Fruit fly (Drosophila melanogaster) whole organism, pupa: ENCODE data around the gene vvl.
A peak's percentile ranks its signal among the peaks of the same experiment; 100 is the strongest.

Source experiments
- CG10348 ChIP-seq: fragments of 200-800 bp; sonication (Bioruptor generic); IDR thresholded peaks from 2 replicates; pipeline ENCODE4 v1.3.6; 2022; ENCODE audit warnings: missing biosample characterization, missing genetic modification characterization
- CG12605 ChIP-seq: fragments of 200-800 bp; sonication (Bioruptor generic); IDR thresholded peaks from 2 replicates; pipeline ENCODE4 v1.3.6; 2022; ENCODE audit warnings: missing biosample characterization, missing genetic modification characterization
- CG13204 ChIP-seq: fragments of 200-800 bp; sonication (Bioruptor generic); optimal IDR thresholded peaks from 2 replicates; lab custom pipeline; 2018; ENCODE audit warnings: missing biosample characterization, mild to moderate bottlenecking, missing genetic modification characterization, moderate library complexity
- CG14655 ChIP-seq: fragments of 200-800 bp; sonication (Bioruptor generic); optimal IDR thresholded peaks from 3 replicates; lab custom pipeline; 2017; ENCODE audit warnings: mild to moderate bottlenecking, missing biosample characterization, missing genetic modification reagents, missing genetic modification characterization
- CG15710 ChIP-seq: fragments of 200-800 bp; sonication (Bioruptor generic); optimal IDR thresholded peaks from 2 replicates; lab custom pipeline; 2018; ENCODE audit warnings: missing biosample characterization, mild to moderate bottlenecking, missing genetic modification characterization, moderate library complexity
- CG17806 ChIP-seq: fragments of 200-800 bp; sonication (Bioruptor generic); optimal IDR thresholded peaks from 2 replicates; lab custom pipeline; 2018; ENCODE audit warnings: missing biosample characterization, mild to moderate bottlenecking, missing genetic modification characterization, moderate library complexity
- CG32121 ChIP-seq: fragments of 200-800 bp; sonication (Bioruptor generic); IDR thresholded peaks from 2 replicates; pipeline ENCODE4 v1.3.6; 2022; ENCODE audit warnings: missing biosample characterization, missing genetic modification characterization
- CG34367 ChIP-seq: fragments of 200-800 bp; sonication (Bioruptor generic); optimal IDR thresholded peaks from 2 replicates; lab custom pipeline; 2018; ENCODE audit warnings: missing biosample characterization, mild to moderate bottlenecking, missing genetic modification characterization
- CG4496 ChIP-seq: fragments of 200-800 bp; sonication (Bioruptor generic); IDR thresholded peaks from 3 replicates; pipeline ENCODE4 v1.3.6; 2022; ENCODE audit warnings: missing biosample characterization, missing genetic modification characterization
- CG8159 ChIP-seq: fragments of 200-800 bp; sonication (Bioruptor generic); optimal IDR thresholded peaks from 3 replicates; lab custom pipeline; 2018; ENCODE audit warnings: missing biosample characterization, mild to moderate bottlenecking, missing genetic modification characterization, moderate library complexity
- CG8301 ChIP-seq: fragments of 200-800 bp; sonication (Bioruptor generic); optimal IDR thresholded peaks from 2 replicates; lab custom pipeline; 2018; ENCODE audit warnings: missing biosample characterization, mild to moderate bottlenecking, missing genetic modification characterization
- CG9948 ChIP-seq: fragments of 200-800 bp; sonication (Bioruptor generic); optimal IDR thresholded peaks from 2 replicates; lab custom pipeline; 2018; ENCODE audit warnings: missing biosample characterization, mild to moderate bottlenecking, missing genetic modification characterization, moderate library complexity
- D1 ChIP-seq: fragments of 200-800 bp; sonication (Bioruptor generic); optimal IDR thresholded peaks from 2 replicates; lab custom pipeline; 2018; ENCODE audit warnings: missing biosample characterization, mild to moderate bottlenecking, missing genetic modification characterization, moderate library complexity
- EcR ChIP-seq: fragments of 200-800 bp; sonication (Bioruptor generic); optimal IDR thresholded peaks from 3 replicates; lab custom pipeline; 2019; ENCODE audit warnings: missing biosample characterization, missing genetic modification characterization, mild to moderate bottlenecking, moderate library complexity, missing genetic modification reagents
- Ets98B ChIP-seq: fragments of 200-800 bp; sonication (Bioruptor generic); IDR thresholded peaks from 2 replicates; pipeline ENCODE4 v1.3.6; 2022; ENCODE audit warnings: missing biosample characterization, missing genetic modification characterization
- Pif1A ChIP-seq: fragments of 200-800 bp; sonication (Bioruptor generic); optimal IDR thresholded peaks from 3 replicates; lab custom pipeline; 2016; ENCODE audit warnings: missing biosample characterization, missing genetic modification characterization
- Pif1B ChIP-seq: fragments of 200-800 bp; sonication (Bioruptor generic); optimal IDR thresholded peaks from 3 replicates; lab custom pipeline; 2016; ENCODE audit warnings: missing biosample characterization, missing genetic modification characterization
- Snoo ChIP-seq: fragments of 200-800 bp; sonication (Bioruptor generic); optimal IDR thresholded peaks from 3 replicates; lab custom pipeline; 2017; ENCODE audit warnings: missing biosample characterization, mild to moderate bottlenecking, missing genetic modification characterization, inconsistent platforms
- fd96Ca ChIP-seq: fragments of 200-800 bp; sonication (Bioruptor generic); IDR thresholded peaks from 3 replicates; pipeline ENCODE4 v1.3.6; 2022; ENCODE audit warnings: missing biosample characterization, missing genetic modification characterization
- gl ChIP-seq: fragments of 200-800 bp; sonication (Bioruptor generic); optimal IDR thresholded peaks from 2 replicates; lab custom pipeline; 2018; ENCODE audit warnings: missing biosample characterization, mild to moderate bottlenecking, missing genetic modification characterization
- rn ChIP-seq: fragments of 200-800 bp; sonication (Bioruptor generic); IDR thresholded peaks from 2 replicates; pipeline ENCODE4 v1.3.6; 2022; ENCODE audit warnings: missing biosample characterization, missing genetic modification characterization

The vvl gene

dm6 chr3L:6797395-6798006 lies 7.5 kb downstream of the vvl start:
- no peak for TF ChIP-seq CG34367
- no peak for TF ChIP-seq Snoo (tag; lab: Kevin White, UChicago)
- no peak for TF ChIP-seq CG8301 (tag; lab: Kevin White, UChicago)
- peak; percentile 32 for TF ChIP-seq CG15710
- TF ChIP-seq fd96Ca, result no peak
- TF ChIP-seq CG14655, result peak; percentile 40
- TF ChIP-seq CG8159 (tag; lab: Kevin White, UChicago), result peak; percentile 32
- no peak for TF ChIP-seq CG12605 (GFP tag; lab: Robert Waterston, UW)
- no peak for TF ChIP-seq gl (tag; lab: Kevin White, UChicago)
- TF ChIP-seq D1 (tag; lab: Kevin White, UChicago), result no peak
- TF ChIP-seq Ets98B, result no peak
- TF ChIP-seq rn (GFP tag; lab: Robert Waterston, UW), result no peak
- TF ChIP-seq Pif1A (GFP tag; lab: Kevin White, UChicago), result no peak
- no peak for TF ChIP-seq CG32121 (GFP tag; lab: Robert Waterston, UW)
- peak; percentile 40; the same call in 1 of the 3 replicates for TF ChIP-seq CG4496 (GFP tag; lab: Robert Waterston, UW)
- no peak for TF ChIP-seq CG13204
- no peak for TF ChIP-seq EcR (GFP tag; lab: Kevin White, UChicago)
- TF ChIP-seq CG17806 (tag; lab: Kevin White, UChicago), result no peak
- TF ChIP-seq Pif1B (GFP tag; lab: Kevin White, UChicago), result no peak
- no peak for TF ChIP-seq CG9948 (tag; lab: Kevin White, UChicago)
- TF ChIP-seq CG10348 (GFP tag; lab: Robert Waterston, UW), result no peak

- TF ChIP-seq CG9948 (tag; lab: Kevin White, UChicago) (peak; percentile 63), CG14655 (peak; percentile 64), CG8301 (tag; lab: Kevin White, UChicago) (peak; percentile 59), rn (GFP tag; lab: Robert Waterston, UW) (peak; percentile 31; the same call in 1 of the 2 replicates), EcR (GFP tag; lab: Kevin White, UChicago) (no peak), CG10348 (GFP tag; lab: Robert Waterston, UW) (no peak), Ets98B (peak; percentile 47; the same call in 1 of the 2 replicates), gl (tag; lab: Kevin White, UChicago) (no peak), CG17806 (tag; lab: Kevin White, UChicago) (peak; percentile 55), CG13204 (no peak), CG8159 (tag; lab: Kevin White, UChicago) (peak; percentile 49), fd96Ca (peak; percentile 66; the same call in 2 of the 3 replicates), Snoo (tag; lab: Kevin White, UChicago) (no peak), D1 (tag; lab: Kevin White, UChicago) (no peak), CG4496 (GFP tag; lab: Robert Waterston, UW) (peak; percentile 77), Pif1A (GFP tag; lab: Kevin White, UChicago) (peak; percentile 25), CG12605 (GFP tag; lab: Robert Waterston, UW) (peak; percentile 51), CG34367 (no peak), CG15710 (peak; percentile 31), CG32121 (GFP tag; lab: Robert Waterston, UW) (peak; percentile 63), Pif1B (GFP tag; lab: Kevin White, UChicago) (no peak)
- TF ChIP-seq, all 21 proteins: peak for 13
Observed at dm6 chr3L:6799550-6799949, 9.6 kb downstream of the vvl start.

DNA sequence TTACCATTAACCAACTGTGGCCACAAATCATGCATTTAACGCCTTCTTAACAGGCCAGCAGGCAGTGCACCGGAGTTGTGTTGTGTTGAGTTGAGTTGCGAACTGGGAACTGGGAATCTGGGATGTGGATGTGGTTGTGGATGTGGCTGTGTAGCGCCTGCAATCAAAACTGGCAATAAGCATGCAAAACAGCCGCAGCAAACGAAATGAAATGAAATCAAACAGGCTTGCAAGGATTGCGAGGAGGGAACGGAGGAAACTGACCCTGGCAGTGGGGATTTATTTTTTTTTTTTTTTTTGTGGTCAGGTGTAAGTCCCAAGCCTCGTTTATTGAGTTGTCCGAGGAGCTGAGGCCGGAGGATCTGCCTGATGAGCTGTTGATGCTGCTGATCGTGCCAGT lies 12.6 kb downstream of the vvl start:
- TF ChIP-seq EcR (GFP tag; lab: Kevin White, UChicago), result peak; percentile 52
- TF ChIP-seq CG4496 (GFP tag; lab: Robert Waterston, UW), result no peak

DNA sequence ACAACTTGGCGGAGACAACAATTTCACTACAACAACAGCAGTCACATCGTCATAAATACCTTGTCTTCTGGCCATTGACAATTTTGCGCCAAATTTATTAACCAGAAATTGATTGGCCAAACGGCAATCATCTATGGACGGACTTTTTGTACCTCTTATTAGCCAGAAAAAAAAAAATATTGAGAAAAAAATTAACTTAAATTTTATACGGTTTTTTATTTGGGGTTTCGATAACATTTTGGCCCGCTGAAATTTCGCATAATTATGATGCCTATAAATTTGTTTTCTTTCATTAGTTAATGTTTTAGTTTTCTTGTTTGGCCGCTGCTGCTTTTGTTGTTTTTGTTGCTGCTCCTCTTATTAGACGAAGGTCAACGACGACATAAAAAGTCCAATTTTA lies 14.1 kb downstream of the vvl start:
- TF ChIP-seq CG9948 (tag; lab: Kevin White, UChicago) (no peak), gl (tag; lab: Kevin White, UChicago) (no peak), Ets98B (no peak), Snoo (tag; lab: Kevin White, UChicago) (no peak), Pif1B (GFP tag; lab: Kevin White, UChicago) (no peak), CG34367 (no peak), EcR (GFP tag; lab: Kevin White, UChicago) (no peak), CG8159 (tag; lab: Kevin White, UChicago) (no peak), fd96Ca (no peak), CG4496 (GFP tag; lab: Robert Waterston, UW) (no peak), CG12605 (GFP tag; lab: Robert Waterston, UW) (no peak), D1 (tag; lab: Kevin White, UChicago) (no peak), CG32121 (GFP tag; lab: Robert Waterston, UW) (no peak)
- TF ChIP-seq, all 21 proteins: peak for 0

DNA sequence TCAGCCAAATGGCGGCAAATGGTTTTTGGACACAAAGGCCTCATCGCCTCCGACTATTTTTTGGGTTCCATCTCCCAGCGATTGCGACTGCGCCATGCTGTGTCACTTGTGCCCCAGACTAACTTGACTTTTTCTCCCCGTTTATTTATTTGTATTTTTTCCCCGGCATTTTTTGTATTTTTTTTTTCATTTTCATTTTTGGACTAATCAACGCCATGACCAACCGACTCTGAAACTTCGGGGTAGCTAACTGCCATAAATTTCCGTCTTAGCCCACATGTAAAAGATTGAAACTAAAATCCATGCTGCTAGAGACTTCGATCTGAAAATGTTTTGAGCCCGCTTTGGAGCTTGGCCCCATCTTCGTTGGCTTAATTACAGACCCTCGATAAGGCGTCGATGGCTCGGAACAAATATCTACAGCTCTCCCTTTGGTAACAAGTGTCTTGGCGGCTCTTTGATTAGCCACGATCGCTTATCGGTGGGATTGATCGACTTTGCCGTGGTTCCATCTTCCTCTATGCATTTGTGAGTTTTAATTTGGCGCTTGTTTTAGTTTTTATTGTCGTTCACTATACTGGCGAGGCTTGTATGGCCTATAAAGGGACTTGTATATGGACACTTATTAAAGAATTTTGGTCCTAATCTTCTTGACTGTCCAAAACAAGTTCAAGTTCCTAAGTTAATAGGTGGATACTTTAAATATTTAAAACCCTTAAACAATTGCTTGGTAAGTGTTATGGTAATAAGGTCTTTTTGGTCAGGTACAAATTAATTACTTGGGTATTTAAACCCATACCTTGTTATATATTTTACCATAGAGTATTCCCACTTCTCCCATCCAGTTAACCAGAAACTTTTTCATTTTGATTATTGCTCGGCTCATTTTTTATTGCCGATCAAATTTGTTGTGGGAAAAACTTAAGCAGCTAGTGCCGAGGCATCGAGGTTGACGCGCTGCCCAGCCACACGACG lies 17.3 kb downstream of the vvl start:
- TF ChIP-seq Ets98B (no peak), CG10348 (GFP tag; lab: Robert Waterston, UW) (no peak), gl (tag; lab: Kevin White, UChicago) (no peak), CG12605 (GFP tag; lab: Robert Waterston, UW) (no peak), CG32121 (GFP tag; lab: Robert Waterston, UW) (no peak), CG9948 (tag; lab: Kevin White, UChicago) (no peak), CG8301 (tag; lab: Kevin White, UChicago) (no peak), CG4496 (GFP tag; lab: Robert Waterston, UW) (no peak)
